Fruit fly (Drosophila melanogaster) whole organism, embryonic: ENCODE data around the gene lectin-21Ca.

Source experiments
- Awh ChIP-seq: fragments of 200-800 bp; sonication (Bioruptor generic); IDR thresholded peaks from 2 replicates; pipeline ENCODE4, ENCODE4 v1.3.6; 2022; ENCODE audit warnings: missing biosample characterization, missing genetic modification characterization
- Blimp-1 ChIP-seq: fragments of 200-800 bp; sonication (Bioruptor generic); optimal IDR thresholded peaks from 3 replicates; lab custom pipeline; 2018; ENCODE audit warnings: missing biosample characterization, missing genetic modification characterization, mild to moderate bottlenecking, moderate library complexity, missing genetic modification reagents
- CG13287 ChIP-seq: fragments of 200-800 bp; sonication (Bioruptor generic); IDR thresholded peaks from 2 replicates; pipeline ENCODE4 v1.3.6; 2022; ENCODE audit warnings: missing biosample characterization, missing genetic modification characterization; ENCODE audit not compliant: partially characterized antibody
- CG16813 ChIP-seq: fragments of 200-800 bp; sonication (Bioruptor generic); IDR thresholded peaks from 3 replicates; pipeline ENCODE4 v1.3.6; 2022; ENCODE audit warnings: missing biosample characterization, missing genetic modification characterization; ENCODE audit not compliant: partially characterized antibody
- CG6854 ChIP-seq: fragments of 200-800 bp; sonication (Bioruptor generic); optimal IDR thresholded peaks from 3 replicates; lab custom pipeline; 2017; ENCODE audit warnings: missing biosample characterization, mild to moderate bottlenecking, missing genetic modification characterization
- CG8290 ChIP-seq, 3 experiments: fragments of 200-800 bp; sonication (Bioruptor generic); optimal IDR thresholded peaks; 2 replicates each; lab custom pipeline; 2016 to 2019; ENCODE audit warnings: missing biosample characterization in 3 of 3, missing genetic modification characterization in 3 of 3, mild to moderate bottlenecking in 2 of 3, moderate library complexity in 1 of 3
- Drgx ChIP-seq: fragments of 200-800 bp; sonication (Bioruptor generic); IDR thresholded peaks from 2 replicates; pipeline ENCODE4 v1.3.6; 2022; ENCODE audit warnings: missing biosample characterization, missing genetic modification characterization
- Gug ChIP-seq: fragments of 200-800 bp; sonication (Bioruptor generic); IDR thresholded peaks from 4 replicates; pipeline ENCODE4 v1.3.6; 2022; ENCODE audit warnings: missing biosample characterization, missing genetic modification characterization
- Hr78 ChIP-seq, 2 experiments: fragments of 200-800 bp in 1 of 2; fragments of >200 bp in 1 of 2; sonication (Bioruptor generic) in 1 of 2; optimal IDR thresholded peaks; 2 replicates each; lab custom pipeline; 2017 to 2019; ENCODE audit warnings: missing biosample characterization in 2 of 2, missing genetic modification characterization in 2 of 2, mild to moderate bottlenecking in 1 of 2, moderate library complexity in 1 of 2
- Max ChIP-seq: fragments of 200-800 bp; sonication (Bioruptor generic); optimal IDR thresholded peaks from 2 replicates; lab custom pipeline; 2016; ENCODE audit warnings: missing biosample characterization, mild to moderate bottlenecking, missing genetic modification characterization
- Med ChIP-seq: fragments of 200-800 bp; sonication (Bioruptor generic); peaks from one replicate; lab custom pipeline; 2016; ENCODE audit warnings: missing biosample characterization, missing genetic modification characterization, mild to moderate bottlenecking, inconsistent platforms, moderate library complexity
- Nf-YC ChIP-seq: fragments of 200-800 bp; optimal IDR thresholded peaks from 3 replicates; lab custom pipeline; 2019; ENCODE audit warnings: missing biosample characterization, mild to moderate bottlenecking, missing genetic modification characterization, moderate library complexity
- Ptx1 ChIP-seq: fragments of 200-800 bp; sonication (Bioruptor generic); IDR thresholded peaks from 2 replicates; pipeline ENCODE4 v1.3.6; 2022; ENCODE audit warnings: missing biosample characterization, missing genetic modification characterization
- ab ChIP-seq: fragments of 200-800 bp; sonication (Bioruptor generic); optimal IDR thresholded peaks from 2 replicates; lab custom pipeline; 2016; ENCODE audit warnings: missing biosample characterization, missing genetic modification characterization
- aop ChIP-seq: fragments of 200-800 bp; sonication (Bioruptor generic); IDR thresholded peaks from 2 replicates; pipeline ENCODE4 v1.3.6; 2022; ENCODE audit warnings: missing biosample characterization, missing genetic modification characterization
- bsh ChIP-seq, 2 experiments: fragments of 200-800 bp; sonication (Bioruptor generic); optimal IDR thresholded peaks; 2 replicates each; lab custom pipeline; 2017 to 2018; ENCODE audit warnings: mild to moderate bottlenecking in 2 of 2, missing biosample characterization in 2 of 2, missing genetic modification characterization in 2 of 2, moderate library complexity in 1 of 2
- da ChIP-seq: fragments of 200-800 bp; sonication (Bioruptor generic); optimal IDR thresholded peaks from 2 replicates; lab custom pipeline; 2016; ENCODE audit warnings: missing biosample characterization, missing genetic modification characterization
- emc ChIP-seq: fragments of 200-800 bp; sonication (Bioruptor generic); optimal IDR thresholded peaks from 2 replicates; lab custom pipeline; 2016; ENCODE audit warnings: missing biosample characterization, missing genetic modification characterization
- ems ChIP-seq: fragments of 200-800 bp; sonication (Bioruptor generic); optimal IDR thresholded peaks from 3 replicates; lab custom pipeline; 2016; ENCODE audit warnings: missing biosample characterization, missing genetic modification characterization
- ken ChIP-seq: fragments of 200-800 bp; sonication (Bioruptor generic); IDR thresholded peaks from 3 replicates; pipeline ENCODE4 v1.3.6; 2022; ENCODE audit warnings: missing biosample characterization, missing genetic modification characterization
- lbe ChIP-seq: fragments of 200-800 bp; sonication (Bioruptor generic); optimal IDR thresholded peaks from 2 replicates; lab custom pipeline; 2016; ENCODE audit warnings: missing biosample characterization, mild to moderate bottlenecking, missing genetic modification characterization
- lilli ChIP-seq: fragments of 200-800 bp; sonication (Bioruptor generic); optimal IDR thresholded peaks from 3 replicates; lab custom pipeline; 2016; ENCODE audit warnings: missing biosample characterization, missing genetic modification characterization
- pan ChIP-seq, 4 experiments: fragments of >200 bp in 3 of 4; fragments of 200-800 bp in 1 of 4; sonication (Bioruptor generic) in 1 of 4; optimal IDR thresholded peaks in 3 of 4; IDR thresholded peaks in 1 of 4; 2 replicates each; pipeline versions ENCODE4 v1.3.6 to Lab custom; 2017 to 2022; ENCODE audit warnings: missing biosample characterization in 2 of 4, missing genetic modification characterization in 2 of 4, mixed read lengths in 1 of 4
- sens ChIP-seq: fragments of 200-800 bp; sonication (Bioruptor generic); peaks from one replicate; lab custom pipeline; 2016; ENCODE audit warnings: missing biosample characterization, missing genetic modification characterization
- sna ChIP-seq: fragments of 200-800 bp; sonication (Bioruptor generic); IDR thresholded peaks from 2 replicates; pipeline ENCODE4 v1.3.6; 2022; ENCODE audit warnings: missing biosample characterization, missing genetic modification characterization; ENCODE audit not compliant: partially characterized antibody
- zen ChIP-seq: fragments of 200-800 bp; sonication (Bioruptor generic); optimal IDR thresholded peaks from 3 replicates; lab custom pipeline; 2018; ENCODE audit warnings: missing biosample characterization, mild to moderate bottlenecking, missing genetic modification characterization, moderate library complexity

lectin-21Ca gene

dm6 chr2L:636507-636906 lies 12.1 kb downstream of the lectin-21Ca start (continued):
- TF ChIP-seq Awh (GFP tag; lab: Robert Waterston, UW) = no peak
- TF ChIP-seq, all 482 proteins: peak for 2

- TF ChIP-seq Hr78 (GFP tag; optimal IDR thresholded peaks at IDR 0.05; lab: Kevin White, UChicago) = no peak
- TF ChIP-seq bsh (GFP tag; optimal IDR thresholded peaks at IDR 0.05; lab: Kevin White, UChicago) = peak in 1 of 2 experiments; percentile 28
- no peak for TF ChIP-seq lilli (GFP tag; lab: Kevin White, UChicago)
- TF ChIP-seq ken (GFP tag; lab: Robert Waterston, UW) = no peak
- no peak for TF ChIP-seq Max
Measured at dm6 chr2L:646523-646922, 22.1 kb downstream of the lectin-21Ca start.

dm6 chr2L:647592-647991 lies 23.2 kb downstream of the lectin-21Ca start:
- TF ChIP-seq emc (GFP tag; lab: Kevin White, UChicago) = no peak
- no peak for TF ChIP-seq aop (GFP tag; lab: Robert Waterston, UW)
- TF ChIP-seq ems (GFP tag; lab: Kevin White, UChicago) = no peak
- TF ChIP-seq da = no peak

dm6 chr2L:650864-651263 lies 26.4 kb downstream of the lectin-21Ca start:
- TF ChIP-seq Nf-YC (tag; lab: Kevin White, UChicago) (no peak), lbe (GFP tag; lab: Kevin White, UChicago) (peak; percentile 33), pan (optimal IDR thresholded peaks at IDR 0.05; lab: Kevin White, UChicago) (no peak), pan (GFP tag; optimal IDR thresholded peaks at IDR 0.05 in 1 of 2, IDR thresholded peaks at IDR 0.05 in 1 of 2) (no peak), CG16813 (no peak), sna (GFP tag; lab: Robert Waterston, UW) (no peak)

- TF ChIP-seq Drgx (GFP tag; lab: Robert Waterston, UW) (peak; percentile 55), Blimp-1 (GFP tag; lab: Kevin White, UChicago) (no peak)
Measured at dm6 chr2L:653784-654183, 29.4 kb downstream of the lectin-21Ca start.

dm6 chr2L:658007-658406 lies 33.6 kb downstream of the lectin-21Ca start:
- no peak for TF ChIP-seq Nf-YC (tag; lab: Kevin White, UChicago)

dm6 chr2L:660979-661378 lies 36.6 kb downstream of the lectin-21Ca start:
- no peak for TF ChIP-seq Gug
- TF ChIP-seq CG13287 (GFP tag; lab: Robert Waterston, UW) = no peak
- peak; percentile 56 for TF ChIP-seq sens (GFP tag; lab: Kevin White, UChicago)

dm6 chr2L:664306-664705 lies 39.9 kb downstream of the lectin-21Ca start:
- no peak for TF ChIP-seq CG8290 (GFP tag; optimal IDR thresholded peaks at IDR 0.05; lab: Kevin White, UChicago)
- TF ChIP-seq CG8290 (tag; optimal IDR thresholded peaks at IDR 0.05; lab: Kevin White, UChicago) = no peak
- no peak for TF ChIP-seq CG6854 (GFP tag; lab: Kevin White, UChicago)
- peak; percentile 71; the same call in 1 of the 2 replicates for TF ChIP-seq Drgx (GFP tag; lab: Robert Waterston, UW)
- peak; percentile 2 for TF ChIP-seq zen
- TF ChIP-seq ab (GFP tag; lab: Kevin White, UChicago) = no peak
- TF ChIP-seq Med = no peak
- peak; percentile 43 for TF ChIP-seq sens (GFP tag; lab: Kevin White, UChicago)
- peak; percentile 10; the same call in 1 of the 2 replicates for TF ChIP-seq Ptx1
